Worm (Caenorhabditis elegans): ENCODE results near the gene Y43F4A.1.

- TF ChIP-seq snpc-4 (tag; optimal IDR thresholded peaks at IDR 0.05), result no peak
- no peak for TF ChIP-seq lin-13 (GFP tag; optimal IDR thresholded peaks at IDR 0.05)
- TF ChIP-seq mdl-1 (tag; optimal IDR thresholded peaks at IDR 0.05), result no peak
- no peak for TF ChIP-seq aha-1 (tag; optimal IDR thresholded peaks at IDR 0.05)
- TF ChIP-seq nhr-71 (tag; optimal IDR thresholded peaks at IDR 0.05), result no peak
- TF ChIP-seq lsy-2 (tag; optimal IDR thresholded peaks at IDR 0.05), result no peak
- TF ChIP-seq nhr-90 (tag; optimal IDR thresholded peaks at IDR 0.05; ENCODE audit: poor library complexity), result no peak
- no peak for TF ChIP-seq tlp-1 (tag; optimal IDR thresholded peaks at IDR 0.05)
- TF ChIP-seq nhr-28 (tag; optimal IDR thresholded peaks at IDR 0.05), result no peak
Observed at ce11 chrIII:13176876-13177275, 46.0 kb upstream of the Y43F4A.1 start.
